Worm (Caenorhabditis elegans): ENCODE data around the gene ppm-2.

The ppm-2 gene

DNA sequence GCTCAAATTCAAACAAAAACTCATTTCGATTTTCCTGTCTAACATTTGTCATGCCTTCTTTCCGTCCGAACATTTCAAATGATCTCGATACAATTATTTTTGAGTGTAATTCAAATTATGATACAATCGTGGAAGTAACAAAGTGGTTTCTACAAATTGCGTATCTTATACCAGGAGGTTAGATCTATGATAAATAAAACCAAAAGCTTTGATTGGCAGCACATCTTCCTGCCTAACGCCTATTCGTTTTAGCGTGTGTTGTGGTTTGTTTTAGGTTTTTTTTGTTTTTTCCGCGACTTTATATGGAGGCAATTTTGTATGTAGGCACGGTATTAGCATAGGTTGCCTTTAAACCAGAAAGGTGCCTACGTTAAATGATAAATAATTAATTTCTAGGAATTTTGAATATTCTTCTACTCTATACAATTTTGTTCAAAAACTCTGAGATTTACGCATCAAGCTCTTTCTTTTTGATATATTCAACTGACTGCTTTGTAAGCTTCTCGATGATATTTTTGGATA, 29.7 kb downstream of the ppm-2 start, which contains the start of gene srg-11:
Gene srg-11, plus strand, starts transcription at position 51 of the 522 bp plus-strand sequence.
- TF ChIP-seq him-1 (tag; optimal IDR thresholded peaks at IDR 0.05) (no peak), W03F9.2 (tag; optimal IDR thresholded peaks at IDR 0.05) (no peak), dao-5 (tag; optimal IDR thresholded peaks at IDR 0.05) (no peak)

- TF ChIP-seq him-1 (tag; optimal IDR thresholded peaks at IDR 0.05) (no peak), dao-5 (tag; optimal IDR thresholded peaks at IDR 0.05) (no peak), W03F9.2 (tag; optimal IDR thresholded peaks at IDR 0.05) (no peak)
These were observed 36.8 kb downstream of the ppm-2 start for ce11 chrIII:4687134-4687533.

ce11 chrIII:4688356-4688755, 38.1 kb downstream of the ppm-2 start, which contains the start of gene tag-243:
TSS of gene tag-243 (minus strand) at chrIII:4688456.
- TF ChIP-seq dao-5 (tag; optimal IDR thresholded peaks at IDR 0.05), result no peak
- TF ChIP-seq W03F9.2 (tag; optimal IDR thresholded peaks at IDR 0.05), result no peak
- no peak for TF ChIP-seq him-1 (tag; optimal IDR thresholded peaks at IDR 0.05)

ce11 chrIII:4688965-4689364, 38.7 kb downstream of the ppm-2 start, which contains the start of gene ppat-1:
TSS of gene ppat-1 (plus strand) at chrIII:4689280.
- TF ChIP-seq him-1 (tag; optimal IDR thresholded peaks at IDR 0.05), result no peak
- no peak for TF ChIP-seq dao-5 (tag; optimal IDR thresholded peaks at IDR 0.05)
- TF ChIP-seq W03F9.2 (tag; optimal IDR thresholded peaks at IDR 0.05), result no peak

- TF ChIP-seq W03F9.2 (tag; optimal IDR thresholded peaks at IDR 0.05), result peak; percentile 36
- TF ChIP-seq dao-5 (tag; optimal IDR thresholded peaks at IDR 0.05), result peak; percentile 84
- peak; percentile 63 for TF ChIP-seq him-1 (tag; optimal IDR thresholded peaks at IDR 0.05)
These were observed 39.3 kb downstream of the ppm-2 start for ce11 chrIII:4689595-4689994.

- TF ChIP-seq W03F9.2 (tag; optimal IDR thresholded peaks at IDR 0.05), result peak; percentile 87
- TF ChIP-seq him-1 (tag; optimal IDR thresholded peaks at IDR 0.05), result no peak
These were observed 43.0 kb downstream of the ppm-2 start, which contains the start of gene nifk-1 for ce11 chrIII:4693281-4693680. TSS of gene nifk-1 (minus strand) at chrIII:4693307.

- TF ChIP-seq W03F9.2 (tag; optimal IDR thresholded peaks at IDR 0.05) (no peak), him-1 (tag; optimal IDR thresholded peaks at IDR 0.05) (no peak), dao-5 (tag; optimal IDR thresholded peaks at IDR 0.05) (no peak)
These were observed 43.4 kb downstream of the ppm-2 start, which contains the start of gene T04A8.8 for ce11 chrIII:4693695-4694094. TSS of gene T04A8.8 (plus strand) at chrIII:4693995.

DNA sequence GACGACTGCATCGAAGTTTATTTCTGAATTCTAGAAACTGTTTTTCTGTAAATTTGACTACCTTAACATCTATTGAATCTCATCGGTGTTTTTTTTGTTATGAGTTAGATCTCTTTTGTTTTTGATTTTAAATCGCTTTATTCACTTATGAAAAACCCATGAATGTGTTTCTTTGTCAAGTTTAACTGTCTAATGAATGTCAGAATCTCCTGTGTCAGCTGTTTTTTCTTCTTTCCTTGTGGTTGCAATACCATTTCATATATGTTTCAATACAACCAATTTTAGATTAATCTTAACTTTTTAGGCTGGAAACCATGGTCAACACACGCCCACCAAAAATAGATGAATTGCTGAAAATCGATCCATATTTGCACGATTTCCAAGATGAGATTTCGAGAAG, 44.8 kb downstream of the ppm-2 start, which contains the start of gene T04A8.7:
Gene T04A8.7, plus strand, starts transcription at position 301 of the 400 bp plus-strand sequence.
- TF ChIP-seq dao-5 (tag; optimal IDR thresholded peaks at IDR 0.05) (no peak), him-1 (tag; optimal IDR thresholded peaks at IDR 0.05) (no peak), W03F9.2 (tag; optimal IDR thresholded peaks at IDR 0.05) (no peak)

DNA sequence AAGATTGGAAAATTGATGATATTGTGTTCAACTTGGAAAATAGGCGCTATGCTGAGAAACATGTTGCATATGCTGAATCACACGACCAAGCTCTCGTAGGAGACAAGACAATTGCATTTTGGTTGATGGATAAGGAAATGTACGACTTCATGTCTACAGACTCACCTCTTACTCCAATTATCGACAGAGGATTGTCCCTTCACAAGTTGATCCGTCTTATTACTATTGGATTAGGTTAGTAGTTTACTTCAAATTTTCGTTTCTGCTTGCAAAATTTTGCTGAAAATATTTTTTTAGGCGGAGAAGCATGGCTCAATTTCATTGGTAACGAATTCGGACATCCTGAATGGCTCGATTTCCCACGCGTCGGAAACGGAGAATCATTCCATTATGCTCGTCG, 46.6 kb downstream of the ppm-2 start:
- no peak for TF ChIP-seq dao-5 (tag; optimal IDR thresholded peaks at IDR 0.05)
- TF ChIP-seq him-1 (tag; optimal IDR thresholded peaks at IDR 0.05), result no peak
- no peak for TF ChIP-seq W03F9.2 (tag; optimal IDR thresholded peaks at IDR 0.05)

ce11 chrIII:4697819-4698218, 47.5 kb downstream of the ppm-2 start, which contains the start of gene dnj-18:
TSS of gene dnj-18 (plus strand) at chrIII:4698119.
- TF ChIP-seq W03F9.2 (tag; optimal IDR thresholded peaks at IDR 0.05) (no peak), him-1 (tag; optimal IDR thresholded peaks at IDR 0.05) (no peak), dao-5 (tag; optimal IDR thresholded peaks at IDR 0.05) (no peak)

- TF ChIP-seq W03F9.2 (tag; optimal IDR thresholded peaks at IDR 0.05), result no peak
- TF ChIP-seq dao-5 (tag; optimal IDR thresholded peaks at IDR 0.05), result no peak
- TF ChIP-seq him-1 (tag; optimal IDR thresholded peaks at IDR 0.05), result no peak
These were observed 49.6 kb downstream of the ppm-2 start, which contains the start of gene sel-13 for ce11 chrIII:4699922-4700321. TSS of gene sel-13 (minus strand) at chrIII:4700224.
